Worm (Caenorhabditis elegans): ENCODE data around the gene F46B3.14.

The F46B3.14 gene

DNA sequence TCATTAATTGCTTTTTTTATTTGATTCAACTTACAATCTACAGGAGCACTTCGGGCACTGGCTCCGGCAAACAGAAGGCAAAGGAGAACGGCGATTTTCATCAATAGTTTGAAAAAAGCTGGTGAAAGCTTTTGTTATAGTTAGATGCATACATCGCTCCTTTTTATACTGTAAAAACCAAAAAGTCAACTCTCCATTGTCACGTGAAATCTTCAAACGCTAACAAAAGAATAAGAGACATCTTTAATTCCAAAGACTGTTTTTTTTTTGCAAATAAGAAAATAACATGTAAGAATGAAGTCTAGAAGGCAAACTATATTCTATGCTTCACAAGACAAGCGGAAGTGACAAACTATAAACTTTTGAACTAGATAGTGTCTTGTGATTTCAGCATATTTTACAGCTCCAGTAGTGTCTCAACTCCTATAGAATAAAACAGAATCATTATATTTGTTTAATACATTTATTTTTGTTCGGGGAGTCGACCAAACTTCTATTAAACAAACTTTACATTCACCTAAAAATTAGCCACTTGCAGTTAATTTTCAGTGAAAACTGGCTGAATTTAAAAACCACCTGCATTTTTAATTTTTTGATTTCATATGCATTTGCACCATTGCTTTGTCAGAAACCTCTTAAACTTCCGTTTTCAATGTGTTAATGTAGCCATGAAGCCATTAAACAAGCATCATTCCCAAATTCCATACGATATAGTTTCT is 5.0 kb downstream of the F46B3.14 start, which contains the start of the genes F46B3.9 and srz-18:
F46B3.9 (minus strand) TSS at position 101 of the 719 bp plus-strand sequence.
srz-18 (plus strand) TSS at position 669 of the 719 bp plus-strand sequence.
- TF ChIP-seq T22C8.4 (GFP tag; IDR thresholded peaks at IDR 0.05) (no peak), flt-1 (GFP tag; IDR thresholded peaks at IDR 0.05) (no peak), cog-1 (tag; optimal IDR thresholded peaks at IDR 0.05) (no peak)

DNA sequence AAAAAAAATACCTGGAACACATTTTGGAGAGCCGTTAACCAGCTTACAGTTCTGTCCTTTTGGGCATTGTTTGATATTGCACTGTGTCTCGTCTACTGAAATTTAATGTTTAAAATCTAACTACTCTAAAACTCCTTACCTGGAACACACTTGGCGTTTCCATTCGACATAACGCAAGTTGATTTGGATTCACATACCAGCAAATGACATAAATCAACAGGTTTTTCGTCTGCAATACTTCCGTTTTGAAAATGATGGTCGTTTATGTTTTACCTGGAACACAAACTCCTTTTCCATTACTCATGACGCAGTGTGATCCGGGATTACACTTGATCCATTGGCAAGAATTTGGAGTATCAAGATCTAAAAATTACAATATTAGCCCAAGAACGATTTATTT is 5.9 kb downstream of the F46B3.14 start:
- TF ChIP-seq cog-1 (tag; optimal IDR thresholded peaks at IDR 0.05): no peak
- no peak for TF ChIP-seq flt-1 (GFP tag; IDR thresholded peaks at IDR 0.05)
- no peak for TF ChIP-seq ztf-23 (GFP tag; IDR thresholded peaks at IDR 0.05)
- TF ChIP-seq tab-1 (GFP tag; IDR thresholded peaks at IDR 0.05): no peak

DNA sequence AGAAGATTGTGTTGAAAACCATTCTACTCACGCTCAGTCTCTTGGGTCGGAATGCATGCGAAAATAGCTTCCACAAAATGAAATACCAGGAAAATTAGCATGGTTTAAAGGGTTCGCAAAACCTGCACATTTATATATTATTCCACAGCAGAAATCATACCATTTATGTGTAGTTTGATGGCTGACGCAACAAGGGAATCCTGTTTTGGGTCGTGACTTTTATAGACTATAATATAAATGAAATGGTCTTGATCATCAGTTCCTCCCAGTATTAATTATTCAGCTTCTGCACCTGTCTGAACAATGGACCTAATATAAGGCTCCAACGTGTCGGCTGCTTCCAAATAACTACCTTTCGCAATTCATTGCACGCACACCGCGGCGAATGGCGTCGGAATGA is 8.1 kb downstream of the F46B3.14 start, which contains the start of gene F46B3.8:
F46B3.8 (minus strand) TSS at position 101 of the 400 bp plus-strand sequence.
- TF ChIP-seq cog-1 (tag; optimal IDR thresholded peaks at IDR 0.05) (no peak), flt-1 (GFP tag; IDR thresholded peaks at IDR 0.05) (no peak), med-1 (GFP tag; optimal IDR thresholded peaks at IDR 0.05; ENCODE audit: insufficient read depth) (no peak), T22C8.4 (GFP tag; IDR thresholded peaks at IDR 0.05) (no peak), tab-1 (GFP tag; IDR thresholded peaks at IDR 0.05) (no peak), ref-1 (GFP tag; conservative IDR thresholded peaks at IDR 0.05) (no peak), ztf-29 (GFP tag; IDR thresholded peaks at IDR 0.05) (no peak), ztf-23 (GFP tag; IDR thresholded peaks at IDR 0.05) (no peak)

DNA sequence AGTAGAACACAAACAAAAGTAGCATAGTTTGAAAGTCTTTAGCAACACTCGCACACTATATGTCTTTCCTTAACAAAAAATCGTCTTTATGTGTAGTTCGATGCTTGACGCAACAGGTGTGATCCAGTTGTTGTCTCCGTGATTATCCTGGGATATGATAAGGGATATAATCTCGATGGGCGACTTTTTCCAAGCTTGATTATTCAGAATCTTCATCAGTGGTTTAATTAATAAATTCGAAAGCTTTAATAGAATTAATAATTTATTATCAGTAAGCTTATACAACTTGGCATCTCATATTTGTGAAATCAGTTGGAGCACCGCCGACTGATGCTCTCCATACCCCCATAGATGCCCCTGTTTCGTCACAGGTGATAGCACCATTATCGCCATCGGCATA is 12.5 kb downstream of the F46B3.14 start, which contains the start of gene F46B3.7:
F46B3.7 (minus strand) TSS at position 101 of the 400 bp plus-strand sequence.
- TF ChIP-seq flt-1 (GFP tag; IDR thresholded peaks at IDR 0.05): no peak
- no peak for TF ChIP-seq cog-1 (tag; optimal IDR thresholded peaks at IDR 0.05)
- TF ChIP-seq med-1 (GFP tag; optimal IDR thresholded peaks at IDR 0.05; ENCODE audit: insufficient read depth): no peak
- TF ChIP-seq tab-1 (GFP tag; IDR thresholded peaks at IDR 0.05): no peak
- no peak for TF ChIP-seq ref-1 (GFP tag; conservative IDR thresholded peaks at IDR 0.05)
- no peak for TF ChIP-seq T22C8.4 (GFP tag; IDR thresholded peaks at IDR 0.05)
- TF ChIP-seq ztf-29 (GFP tag; IDR thresholded peaks at IDR 0.05): no peak
- TF ChIP-seq klf-2 (GFP tag; conservative IDR thresholded peaks at IDR 0.05): no peak
- TF ChIP-seq ztf-23 (GFP tag; IDR thresholded peaks at IDR 0.05): no peak

DNA sequence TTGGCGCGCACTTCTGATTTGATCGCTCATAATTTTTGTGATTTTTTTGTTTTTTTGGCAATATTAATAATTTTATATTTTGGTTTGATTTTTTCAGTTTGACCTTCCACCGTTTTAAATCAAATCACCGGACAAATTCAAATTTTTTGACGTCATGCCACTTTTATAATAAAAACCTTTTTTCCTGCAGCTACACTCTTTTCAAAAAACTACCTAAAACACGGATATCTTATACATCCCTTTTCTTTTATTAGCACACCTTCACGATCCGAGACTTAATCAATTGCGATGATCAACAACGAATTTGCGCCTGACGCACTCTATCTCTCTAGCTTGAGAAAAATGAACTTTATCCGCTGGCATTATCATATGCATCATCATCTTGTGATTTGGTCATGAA is 21.7 kb downstream of the F46B3.14 start, which contains the start of gene grd-2:
grd-2 (plus strand) TSS at position 301 of the 400 bp plus-strand sequence.
- TF ChIP-seq T22C8.4 (GFP tag; IDR thresholded peaks at IDR 0.05): no peak
- TF ChIP-seq ztf-23 (GFP tag; IDR thresholded peaks at IDR 0.05): no peak
- no peak for TF ChIP-seq med-1 (GFP tag; optimal IDR thresholded peaks at IDR 0.05; ENCODE audit: insufficient read depth)
- no peak for TF ChIP-seq klf-2 (GFP tag; conservative IDR thresholded peaks at IDR 0.05)
- TF ChIP-seq ztf-29 (GFP tag; IDR thresholded peaks at IDR 0.05): no peak
- no peak for TF ChIP-seq ref-1 (GFP tag; conservative IDR thresholded peaks at IDR 0.05)

DNA sequence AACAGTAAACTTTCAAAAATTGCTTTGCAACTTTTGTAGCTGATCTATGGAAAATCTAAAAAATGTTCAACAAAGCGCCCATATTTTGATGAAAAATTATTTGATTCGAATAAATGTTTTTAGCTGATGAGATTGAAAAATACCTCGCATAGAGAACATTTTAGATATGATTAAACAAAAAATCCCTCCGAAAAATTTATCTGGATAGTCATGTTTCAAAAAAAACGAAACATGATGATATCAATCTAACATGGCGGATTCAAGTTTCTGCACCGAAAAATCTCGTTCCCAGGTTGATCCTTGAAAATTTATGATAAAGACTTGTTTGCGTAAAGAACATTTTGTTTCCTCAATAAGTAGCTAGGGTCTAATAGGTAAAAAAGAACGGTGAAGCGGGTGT is 22.5 kb downstream of the F46B3.14 start, which contains the start of gene ttr-12:
ttr-12 (minus strand) TSS at position 101 of the 400 bp plus-strand sequence.
- TF ChIP-seq klf-2 (GFP tag; conservative IDR thresholded peaks at IDR 0.05) (no peak), med-1 (GFP tag; optimal IDR thresholded peaks at IDR 0.05; ENCODE audit: insufficient read depth) (no peak), ref-1 (GFP tag; conservative IDR thresholded peaks at IDR 0.05) (no peak), T22C8.4 (GFP tag; IDR thresholded peaks at IDR 0.05) (no peak), ztf-23 (GFP tag; IDR thresholded peaks at IDR 0.05) (no peak), ztf-29 (GFP tag; IDR thresholded peaks at IDR 0.05) (no peak), flt-1 (GFP tag; IDR thresholded peaks at IDR 0.05) (no peak), cog-1 (tag; optimal IDR thresholded peaks at IDR 0.05) (no peak), tab-1 (GFP tag; IDR thresholded peaks at IDR 0.05) (no peak)

DNA sequence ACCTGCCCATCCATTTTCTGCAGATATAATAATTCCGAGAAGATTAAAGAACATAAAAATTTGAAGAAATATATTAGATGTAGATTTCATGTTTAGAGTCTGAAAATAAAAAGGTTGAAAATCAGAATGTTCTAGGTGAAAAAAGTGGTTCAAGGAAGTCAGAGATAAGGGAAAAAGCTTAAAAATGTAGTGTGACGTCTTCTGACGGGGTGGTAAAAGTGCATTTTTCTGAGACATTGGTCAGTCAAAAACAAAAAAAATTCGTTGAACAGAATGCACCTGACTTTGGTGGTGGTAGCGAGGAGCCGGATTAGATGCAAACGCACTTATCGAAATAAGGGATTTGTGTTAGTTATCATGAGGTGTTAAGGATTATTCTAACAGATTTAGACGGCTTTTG is 24.5 kb downstream of the F46B3.14 start, which contains the start of gene F46B3.23:
F46B3.23 (minus strand) TSS at position 101 of the 400 bp plus-strand sequence.
- TF ChIP-seq cog-1 (tag; optimal IDR thresholded peaks at IDR 0.05): no peak
- TF ChIP-seq flt-1 (GFP tag; IDR thresholded peaks at IDR 0.05): no peak
- no peak for TF ChIP-seq ref-1 (GFP tag; conservative IDR thresholded peaks at IDR 0.05)
- no peak for TF ChIP-seq ztf-29 (GFP tag; IDR thresholded peaks at IDR 0.05)

DNA sequence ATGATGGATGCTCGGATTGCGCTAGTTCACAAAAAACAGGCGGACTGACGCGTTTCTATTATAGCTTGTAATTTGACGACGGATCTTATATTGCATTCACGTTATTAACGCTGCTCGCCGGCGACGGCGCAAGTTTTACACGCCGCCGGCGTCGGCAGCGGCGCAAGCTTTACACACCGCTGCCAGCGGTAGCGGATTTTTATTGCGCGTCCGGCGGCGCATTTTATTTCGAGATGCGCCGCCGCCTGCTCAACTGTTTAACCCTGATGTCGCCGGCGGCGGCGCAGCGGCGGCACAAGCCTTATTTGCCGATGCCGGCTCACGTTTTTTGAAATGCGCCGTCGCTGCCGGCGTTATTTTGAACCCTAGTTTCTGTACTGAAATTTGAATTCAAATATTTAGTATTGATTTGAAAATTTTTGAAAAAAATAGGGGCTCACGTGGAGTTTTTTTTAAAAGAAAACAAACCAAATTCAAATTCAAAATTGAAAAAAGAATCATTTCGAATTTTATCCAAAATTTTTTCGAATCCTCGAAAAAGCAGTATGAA is 26.5 kb downstream of the F46B3.14 start, which contains the start of gene ttr-57:
ttr-57 (plus strand) TSS at position 500 of the 550 bp plus-strand sequence.
- TF ChIP-seq T22C8.4 (GFP tag; IDR thresholded peaks at IDR 0.05): no peak
- TF ChIP-seq flt-1 (GFP tag; IDR thresholded peaks at IDR 0.05): no peak

DNA sequence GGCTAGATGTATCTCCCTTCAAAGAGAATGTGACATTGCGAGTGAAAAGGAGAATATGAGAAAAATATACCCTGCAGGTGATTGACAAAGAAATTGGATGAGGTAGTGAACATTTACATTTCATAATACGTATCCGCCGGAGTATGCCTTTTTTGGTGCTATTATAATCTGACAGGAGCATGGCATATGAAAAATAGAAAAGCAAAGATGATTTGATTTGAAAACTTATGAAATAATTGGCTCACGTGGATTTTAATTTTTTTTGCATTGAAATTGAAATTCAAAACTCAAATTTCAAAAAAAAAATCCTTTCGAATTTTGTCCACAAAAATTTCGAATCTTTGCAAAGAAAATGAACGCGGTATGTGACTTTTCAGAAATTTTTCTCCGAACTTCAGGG is 28.1 kb downstream of the F46B3.14 start, which contains the start of gene ttr-11:
ttr-11 (plus strand) TSS at position 301 of the 400 bp plus-strand sequence.
- TF ChIP-seq T22C8.4 (GFP tag; IDR thresholded peaks at IDR 0.05) (no peak), ztf-29 (GFP tag; IDR thresholded peaks at IDR 0.05) (no peak)

DNA sequence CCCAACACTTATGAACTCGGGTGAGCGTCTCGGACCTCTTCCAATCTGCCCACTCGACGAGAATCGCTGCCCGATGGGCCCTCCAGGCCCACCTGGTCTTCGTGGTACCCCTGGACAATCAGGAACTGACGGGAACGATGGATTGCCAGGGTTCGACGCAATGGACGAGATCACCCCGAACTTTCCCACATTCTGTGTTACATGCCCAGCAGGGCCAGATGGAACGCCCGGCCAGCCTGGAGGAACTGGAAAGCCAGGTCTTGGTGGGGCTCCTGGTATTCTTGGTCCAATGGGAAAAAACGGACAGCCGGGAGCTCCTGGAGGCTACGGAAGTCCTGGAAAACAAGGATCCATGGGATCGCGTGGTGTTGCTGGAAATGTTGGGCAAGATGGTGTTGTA is 30.5 kb downstream of the F46B3.14 start:
- TF ChIP-seq klf-2 (GFP tag; conservative IDR thresholded peaks at IDR 0.05) (no peak), ref-1 (GFP tag; conservative IDR thresholded peaks at IDR 0.05) (no peak), flt-1 (GFP tag; IDR thresholded peaks at IDR 0.05) (no peak), ztf-23 (GFP tag; IDR thresholded peaks at IDR 0.05) (no peak), tab-1 (GFP tag; IDR thresholded peaks at IDR 0.05) (no peak), med-1 (GFP tag; optimal IDR thresholded peaks at IDR 0.05; ENCODE audit: insufficient read depth) (no peak), ztf-29 (GFP tag; IDR thresholded peaks at IDR 0.05) (no peak), T22C8.4 (GFP tag; IDR thresholded peaks at IDR 0.05) (no peak)

All from whole organism, midembryonic.